Fruit fly (Drosophila melanogaster): ENCODE data around the gene CG32457.
A peak's percentile ranks its signal among the peaks of the same experiment; 100 is the strongest.

CG32457 gene

DNA sequence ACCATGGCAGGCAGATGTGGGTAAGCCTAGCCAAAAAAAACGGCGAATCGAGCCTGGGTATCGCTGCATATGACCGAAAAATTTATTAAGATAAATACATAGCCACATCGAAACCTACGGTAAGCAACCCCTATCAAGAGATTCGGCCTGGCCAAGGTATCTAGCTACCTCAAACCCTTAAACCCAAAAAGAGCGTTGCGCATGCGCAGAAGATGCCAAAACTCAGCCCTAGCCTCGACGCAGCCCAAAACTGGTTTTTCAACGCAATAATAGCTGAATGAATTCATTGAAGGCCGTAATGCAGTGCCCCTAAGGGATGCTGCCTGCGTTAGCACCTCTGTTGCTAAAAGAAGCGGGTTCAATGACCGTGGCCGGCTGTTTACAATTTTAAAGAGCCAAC, 34.7 kb upstream of the CG32457 start:
- TF ChIP-seq EcR (GFP tag; optimal IDR thresholded peaks at IDR 0.05) (no peak), rn (GFP tag; IDR thresholded peaks at IDR 0.05) (no peak), fd96Ca (GFP tag; IDR thresholded peaks at IDR 0.05) (no peak), CG10348 (GFP tag; IDR thresholded peaks at IDR 0.05) (no peak), CG12605 (GFP tag; IDR thresholded peaks at IDR 0.05) (no peak)

dm6 chr3L:22955202-22955601, 32.2 kb upstream of the CG32457 start, which contains the start of gene CG32461:
Gene CG32461 (minus strand): TSS chr3L:22955302.
- TF ChIP-seq CG12605 (GFP tag; IDR thresholded peaks at IDR 0.05) (no peak), CG10348 (GFP tag; IDR thresholded peaks at IDR 0.05) (no peak), CG8159 (tag; optimal IDR thresholded peaks at IDR 0.05) (no peak), CG4496 (GFP tag; IDR thresholded peaks at IDR 0.05) (no peak), fd96Ca (GFP tag; IDR thresholded peaks at IDR 0.05) (no peak), CG13204 (GFP tag; optimal IDR thresholded peaks at IDR 0.05) (no peak), CG34367 (tag; optimal IDR thresholded peaks at IDR 0.05) (no peak), CG15710 (tag; optimal IDR thresholded peaks at IDR 0.05) (no peak)

DNA sequence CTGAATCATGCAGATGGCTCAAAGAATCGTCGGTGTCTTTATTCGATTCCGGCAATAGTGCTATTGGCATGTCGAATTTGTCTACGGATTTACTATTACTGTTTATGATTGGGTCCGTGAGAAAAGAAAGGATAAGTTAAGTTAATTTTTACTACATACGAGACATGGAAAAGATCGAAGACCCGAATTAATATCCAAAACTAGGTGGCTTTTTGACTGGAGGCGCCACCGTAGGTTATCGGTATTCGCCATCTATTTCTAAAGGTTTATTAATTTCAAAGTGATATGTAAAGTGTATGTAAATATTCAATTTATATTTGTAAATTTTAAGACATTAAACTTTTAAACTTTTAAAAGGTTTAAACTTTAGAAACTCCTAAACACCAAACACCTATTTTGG, 29.3 kb upstream of the CG32457 start:
- TF ChIP-seq CG10348 (GFP tag; IDR thresholded peaks at IDR 0.05), result no peak
- TF ChIP-seq CG34367 (tag; optimal IDR thresholded peaks at IDR 0.05), result no peak
- no peak for TF ChIP-seq Ets98B (GFP tag; IDR thresholded peaks at IDR 0.05)
- TF ChIP-seq EcR (GFP tag; optimal IDR thresholded peaks at IDR 0.05), result no peak
- no peak for TF ChIP-seq Snoo (tag; optimal IDR thresholded peaks at IDR 0.05)

- TF ChIP-seq Ets98B (GFP tag; IDR thresholded peaks at IDR 0.05), result no peak
- TF ChIP-seq CG12605 (GFP tag; IDR thresholded peaks at IDR 0.05), result no peak
- TF ChIP-seq Pif1A (GFP tag; optimal IDR thresholded peaks at IDR 0.05), result no peak
- TF ChIP-seq rn (GFP tag; IDR thresholded peaks at IDR 0.05), result no peak
Observed at dm6 chr3L:22960322-22960721, 27.1 kb upstream of the CG32457 start.

DNA sequence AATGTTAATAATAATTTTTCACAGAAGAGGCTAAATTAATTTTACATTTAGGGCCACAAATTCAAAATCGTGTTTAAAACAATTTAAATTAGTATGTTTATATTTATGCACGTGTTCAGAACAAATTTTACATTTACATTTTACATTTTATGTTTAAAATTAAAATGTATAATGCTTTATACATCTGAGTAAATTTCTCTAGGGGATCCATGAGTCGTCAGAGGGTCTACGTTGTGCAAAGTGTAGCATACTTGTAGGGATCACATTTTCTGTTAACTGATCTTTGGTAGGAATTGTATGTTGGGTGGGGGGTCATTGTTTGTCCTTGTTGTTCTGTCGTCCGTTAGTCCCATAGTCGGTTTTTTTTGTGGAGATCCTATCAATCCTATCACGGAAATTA, 5.4 kb upstream of the CG32457 start:
- TF ChIP-seq CG15710 (tag; optimal IDR thresholded peaks at IDR 0.05), result no peak
- TF ChIP-seq D1 (tag; optimal IDR thresholded peaks at IDR 0.05), result peak; percentile 67

dm6 chr3L:22989495-22989894, 2.1 kb downstream of the CG32457 start:
- no peak for TF ChIP-seq Ets98B (GFP tag; IDR thresholded peaks at IDR 0.05)
- TF ChIP-seq CG14655 (GFP tag; optimal IDR thresholded peaks at IDR 0.05), result no peak
- no peak for TF ChIP-seq rn (GFP tag; IDR thresholded peaks at IDR 0.05)
- TF ChIP-seq gl (tag; optimal IDR thresholded peaks at IDR 0.05), result no peak
- no peak for TF ChIP-seq CG17806 (tag; optimal IDR thresholded peaks at IDR 0.05)

dm6 chr3L:22998176-22998575, 10.7 kb downstream of the CG32457 start, which contains the start of gene nrm:
Gene nrm (plus strand): TSS chr3L:22998372.
- TF ChIP-seq Pif1A (GFP tag; optimal IDR thresholded peaks at IDR 0.05) (no peak), Ets98B (GFP tag; IDR thresholded peaks at IDR 0.05) (no peak), D1 (tag; optimal IDR thresholded peaks at IDR 0.05) (no peak)

DNA sequence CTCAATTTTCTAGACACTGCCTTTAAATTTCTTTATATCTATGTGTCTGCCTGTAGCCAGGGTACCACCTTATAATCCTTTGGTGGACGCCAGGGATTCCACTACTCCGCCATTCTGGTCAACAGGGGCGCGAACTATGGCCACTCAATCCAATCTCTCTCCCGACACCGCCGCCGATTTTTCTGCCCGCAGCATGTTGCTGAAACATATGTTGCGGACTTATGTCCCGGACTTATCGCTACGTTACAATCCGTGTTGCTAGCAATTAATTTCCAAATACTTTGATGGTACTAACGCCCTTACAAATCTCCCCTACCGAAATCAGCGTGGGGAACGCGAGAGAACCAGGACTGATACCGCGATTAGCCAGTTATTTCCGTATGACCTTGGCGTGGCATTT, 17.8 kb downstream of the CG32457 start:
- no peak for TF ChIP-seq Snoo (tag; optimal IDR thresholded peaks at IDR 0.05)
- no peak for TF ChIP-seq Pif1A (GFP tag; optimal IDR thresholded peaks at IDR 0.05)
- no peak for TF ChIP-seq CG15710 (tag; optimal IDR thresholded peaks at IDR 0.05)
- TF ChIP-seq CG13204 (GFP tag; optimal IDR thresholded peaks at IDR 0.05), result no peak
- TF ChIP-seq Ets98B (GFP tag; IDR thresholded peaks at IDR 0.05), result no peak
- TF ChIP-seq CG34367 (tag; optimal IDR thresholded peaks at IDR 0.05), result no peak
- no peak for TF ChIP-seq D1 (tag; optimal IDR thresholded peaks at IDR 0.05)
- no peak for TF ChIP-seq Pif1B (GFP tag; optimal IDR thresholded peaks at IDR 0.05)
- TF ChIP-seq rn (GFP tag; IDR thresholded peaks at IDR 0.05), result no peak
- no peak for TF ChIP-seq EcR (GFP tag; optimal IDR thresholded peaks at IDR 0.05)
- TF ChIP-seq CG8301 (tag; optimal IDR thresholded peaks at IDR 0.05), result no peak
- TF ChIP-seq CG4496 (GFP tag; IDR thresholded peaks at IDR 0.05), result no peak
- no peak for TF ChIP-seq CG8159 (tag; optimal IDR thresholded peaks at IDR 0.05)
- no peak for TF ChIP-seq fd96Ca (GFP tag; IDR thresholded peaks at IDR 0.05)
- no peak for TF ChIP-seq CG32121 (GFP tag; IDR thresholded peaks at IDR 0.05)
- TF ChIP-seq CG12605 (GFP tag; IDR thresholded peaks at IDR 0.05), result no peak
- TF ChIP-seq CG17806 (tag; optimal IDR thresholded peaks at IDR 0.05), result no peak
- TF ChIP-seq CG10348 (GFP tag; IDR thresholded peaks at IDR 0.05), result no peak
- TF ChIP-seq gl (tag; optimal IDR thresholded peaks at IDR 0.05), result no peak
- no peak for TF ChIP-seq CG9948 (tag; optimal IDR thresholded peaks at IDR 0.05)

DNA sequence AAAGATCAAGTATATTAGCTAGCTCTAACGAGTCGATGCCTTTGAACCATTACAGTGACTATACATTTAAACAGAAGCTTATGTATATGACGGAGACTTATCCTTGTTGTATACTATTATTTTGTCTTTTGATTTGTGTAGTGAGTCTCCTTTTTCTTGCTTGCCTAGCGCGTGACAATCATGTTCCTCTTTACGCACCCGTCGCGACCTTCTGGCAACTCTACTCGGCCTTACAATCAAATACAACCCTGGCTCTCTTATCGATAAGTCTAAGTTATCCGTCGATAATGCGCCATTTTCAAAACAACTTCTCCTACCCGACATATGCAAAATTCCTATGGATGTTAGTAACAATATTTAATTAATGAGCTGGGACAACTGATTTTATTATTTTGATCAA, 28.2 kb downstream of the CG32457 start:
- TF ChIP-seq CG17806 (tag; optimal IDR thresholded peaks at IDR 0.05) (no peak), CG14655 (GFP tag; optimal IDR thresholded peaks at IDR 0.05) (no peak), CG4496 (GFP tag; IDR thresholded peaks at IDR 0.05) (no peak), rn (GFP tag; IDR thresholded peaks at IDR 0.05) (no peak), gl (tag; optimal IDR thresholded peaks at IDR 0.05) (no peak), CG8301 (tag; optimal IDR thresholded peaks at IDR 0.05) (no peak), Pif1B (GFP tag; optimal IDR thresholded peaks at IDR 0.05) (no peak), EcR (GFP tag; optimal IDR thresholded peaks at IDR 0.05) (no peak), Snoo (tag; optimal IDR thresholded peaks at IDR 0.05) (no peak), fd96Ca (GFP tag; IDR thresholded peaks at IDR 0.05) (no peak), CG8159 (tag; optimal IDR thresholded peaks at IDR 0.05) (no peak), CG15710 (tag; optimal IDR thresholded peaks at IDR 0.05) (no peak), D1 (tag; optimal IDR thresholded peaks at IDR 0.05) (no peak), CG12605 (GFP tag; IDR thresholded peaks at IDR 0.05) (no peak), CG9948 (tag; optimal IDR thresholded peaks at IDR 0.05) (no peak), Ets98B (GFP tag; IDR thresholded peaks at IDR 0.05) (no peak)
